Worm (Caenorhabditis elegans) whole organism, early embryonic: ENCODE data around the gene hlh-32.

Experiments
- F13C5.2 ChIP-seq: sonication (generic microtip); optimal IDR thresholded peaks from 2 replicates; lab custom pipeline; 2017; ENCODE audit warnings: mild to moderate bottlenecking, missing genetic modification characterization, inconsistent platforms, missing compliant biosample characterization
- aly-1 ChIP-seq: sonication (generic microtip); optimal IDR thresholded peaks from 2 replicates; lab custom pipeline; 2016; ENCODE audit warnings: missing genetic modification characterization, missing compliant biosample characterization
- ama-1 ChIP-seq: fragments of 150-350 bp; optimal IDR thresholded peaks from 2 replicates; lab custom pipeline; 2014
- ceh-36 ChIP-seq: sonication (generic microtip); optimal IDR thresholded peaks from 2 replicates; lab custom pipeline; 2016; ENCODE audit warnings: missing genetic modification characterization, inconsistent platforms, missing compliant biosample characterization
- hmbx-1 ChIP-seq: sonication (generic microtip); optimal IDR thresholded peaks from 2 replicates; lab custom pipeline; 2016; ENCODE audit warnings: mild to moderate bottlenecking, missing genetic modification characterization, missing compliant biosample characterization
- pes-1 ChIP-seq: fragments of 200-800 bp; sonication (Bioruptor generic); IDR thresholded peaks from 2 replicates; pipeline ENCODE4 v1.3.6; 2022; ENCODE audit warnings: missing genetic modification reagents, missing genetic modification characterization, missing compliant biosample characterization
- sea-1 ChIP-seq: fragments of 200-800 bp; sonication (Bioruptor generic); conservative IDR thresholded peaks from 2 replicates; pipeline ENCODE4 v1.3.6; 2022; ENCODE audit warnings: missing genetic modification characterization, missing compliant biosample characterization
- tbx-11 ChIP-seq: fragments of 200-800 bp; sonication (Bioruptor generic); IDR thresholded peaks from 2 replicates; pipeline ENCODE4 v1.3.6; 2022; ENCODE audit warnings: missing genetic modification characterization, missing compliant biosample characterization

- TF ChIP-seq pes-1 (GFP tag; lab: Robert Waterston, UW) (no peak), sea-1 (GFP tag; lab: Robert Waterston, UW) (no peak), ceh-36 (tag; lab: Kevin White, UChicago) (no peak), tbx-11 (GFP tag; lab: Robert Waterston, UW) (no peak), aly-1 (tag; lab: Kevin White, UChicago) (no peak), ama-1 (lab: Kevin White, UChicago) (no peak), F13C5.2 (tag; lab: Kevin White, UChicago) (no peak), hmbx-1 (tag; lab: Kevin White, UChicago) (no peak)
These were observed 6.5 kb upstream of the hlh-32 start for ce11 chrIV:16125777-16126176.
